Worm (Caenorhabditis elegans): ENCODE data around the gene C53D6.6.
A peak's percentile ranks its signal among the peaks of the same experiment; 100 is the strongest.

C53D6.6 gene

ce11 chrIV:9001184-9001583 is 31.3 kb downstream of the C53D6.6 start:
- TF ChIP-seq ceh-82 (tag; optimal IDR thresholded peaks at IDR 0.05) (no peak), F13H6.1 (tag; optimal IDR thresholded peaks at IDR 0.05) (no peak), snpc-4 (tag; optimal IDR thresholded peaks at IDR 0.05) (peak; percentile 10), gmeb-1 (tag; optimal IDR thresholded peaks at IDR 0.05) (no peak)

DNA sequence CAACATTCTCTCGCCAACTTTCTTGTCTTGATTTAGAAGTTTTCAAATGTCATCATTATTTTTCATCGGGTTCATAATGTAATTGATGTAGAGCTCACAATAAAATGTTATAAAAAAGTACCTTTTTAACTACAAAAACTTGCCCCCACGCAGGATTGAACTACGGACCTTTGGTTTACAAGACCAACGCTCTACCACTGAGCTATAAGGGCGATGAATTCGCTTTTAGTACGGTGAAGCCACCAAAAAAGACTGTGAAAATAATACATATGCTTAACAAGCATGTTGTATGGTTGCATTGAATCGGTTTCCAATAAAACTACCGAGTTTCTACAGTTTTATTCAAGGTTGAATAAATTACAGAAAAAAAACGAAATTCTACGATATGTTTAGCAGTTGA is 31.8 kb downstream of the C53D6.6 start:
- TF ChIP-seq Y55F3AM.14 (GFP tag; optimal IDR thresholded peaks at IDR 0.05) (no peak), ztf-4 (tag; optimal IDR thresholded peaks at IDR 0.05) (no peak), ZK546.5 (tag; optimal IDR thresholded peaks at IDR 0.05) (no peak), crh-2 (tag; optimal IDR thresholded peaks at IDR 0.05) (no peak), unc-62 (GFP tag; optimal IDR thresholded peaks at IDR 0.05) (no peak), nhr-10 (tag; optimal IDR thresholded peaks at IDR 0.05) (no peak), C34F6.9 (tag; optimal IDR thresholded peaks at IDR 0.05) (no peak), sma-3 (GFP tag; optimal IDR thresholded peaks at IDR 0.05) (no peak), nhr-237 (tag; optimal IDR thresholded peaks at IDR 0.05) (no peak), nhr-21 (tag; optimal IDR thresholded peaks at IDR 0.05) (no peak), zag-1 (tag; optimal IDR thresholded peaks at IDR 0.05) (no peak), elt-3 (tag; optimal IDR thresholded peaks at IDR 0.05) (no peak), mab-5 (tag; optimal IDR thresholded peaks at IDR 0.05) (no peak), nhr-25 (tag; optimal IDR thresholded peaks at IDR 0.05) (no peak), nhr-77 (tag; optimal IDR thresholded peaks at IDR 0.05) (no peak), blmp-1 (tag; optimal IDR thresholded peaks at IDR 0.05; ENCODE audit: insufficient read depth) (no peak)

DNA sequence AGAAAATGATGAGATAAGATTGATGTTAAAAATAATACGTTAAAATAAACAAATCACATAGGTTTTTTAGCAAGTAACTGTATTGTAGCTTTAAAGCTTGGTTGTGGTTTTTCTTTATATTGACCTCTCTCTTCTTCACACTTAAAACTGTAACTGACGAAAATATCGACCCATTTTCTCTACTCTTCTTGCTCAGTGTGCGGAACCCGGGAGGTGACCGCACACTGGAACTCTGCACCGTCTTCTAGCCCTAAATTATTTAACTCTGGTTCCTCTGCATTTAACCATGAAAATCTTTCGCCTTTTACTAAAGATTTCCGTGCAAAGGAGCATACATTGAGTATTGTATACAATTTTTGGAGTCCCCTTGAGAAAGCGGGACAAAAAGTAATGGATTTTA is 38.0 kb downstream of the C53D6.6 start:
- TF ChIP-seq nhr-237 (tag; optimal IDR thresholded peaks at IDR 0.05) (no peak), ama-1 (optimal IDR thresholded peaks at IDR 0.05) (no peak), nhr-21 (tag; optimal IDR thresholded peaks at IDR 0.05) (no peak), mab-5 (tag; optimal IDR thresholded peaks at IDR 0.05) (no peak), sem-4 (tag; optimal IDR thresholded peaks at IDR 0.05) (no peak), lin-13 (GFP tag; optimal IDR thresholded peaks at IDR 0.05) (no peak), ceh-82 (tag; optimal IDR thresholded peaks at IDR 0.05) (no peak), nhr-12 (tag; optimal IDR thresholded peaks at IDR 0.05) (no peak), zag-1 (tag; optimal IDR thresholded peaks at IDR 0.05) (no peak), crh-2 (tag; optimal IDR thresholded peaks at IDR 0.05) (no peak), unc-39 (tag; optimal IDR thresholded peaks at IDR 0.05) (no peak), ztf-1 (GFP tag; conservative IDR thresholded peaks at IDR 0.05) (no peak), ceh-16 (tag; optimal IDR thresholded peaks at IDR 0.05) (no peak), dmd-4 (tag; optimal IDR thresholded peaks at IDR 0.05) (no peak), unc-62 (GFP tag; optimal IDR thresholded peaks at IDR 0.05) (no peak), nhr-11 (tag; optimal IDR thresholded peaks at IDR 0.05) (no peak), lsy-2 (tag; optimal IDR thresholded peaks at IDR 0.05) (no peak), nhr-23 (tag; optimal IDR thresholded peaks at IDR 0.05) (no peak), sma-3 (GFP tag; optimal IDR thresholded peaks at IDR 0.05) (no peak)

DNA sequence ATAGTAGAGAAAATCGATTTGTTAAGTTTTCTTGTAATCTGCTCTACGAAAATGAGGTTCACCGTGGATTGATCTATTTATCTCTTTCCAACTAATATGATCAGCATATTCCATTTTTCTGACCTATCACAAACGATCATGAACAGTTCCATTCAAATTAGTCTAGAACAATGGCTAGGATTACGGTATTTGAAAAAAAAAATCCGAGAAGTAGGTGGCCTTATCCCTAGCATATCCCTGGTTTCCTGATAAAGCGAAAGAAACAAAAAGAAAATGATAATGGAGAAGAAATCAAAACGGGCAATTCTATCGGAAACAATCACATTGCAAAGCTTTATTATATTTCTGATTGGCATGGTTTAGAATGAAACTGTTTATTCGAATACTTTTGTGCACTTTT is 39.7 kb downstream of the C53D6.6 start, which contains the start of gene mltn-12:
Gene mltn-12, plus strand, starts transcription at position 301 of the 400 bp plus-strand sequence.
- TF ChIP-seq R02D3.7 (tag; optimal IDR thresholded peaks at IDR 0.05): no peak
- TF ChIP-seq nhr-11 (tag; optimal IDR thresholded peaks at IDR 0.05): no peak
- TF ChIP-seq Y55F3AM.14 (GFP tag; optimal IDR thresholded peaks at IDR 0.05): no peak
- no peak for TF ChIP-seq ZK546.5 (tag; optimal IDR thresholded peaks at IDR 0.05)
- TF ChIP-seq nhr-25 (tag; optimal IDR thresholded peaks at IDR 0.05): no peak

DNA sequence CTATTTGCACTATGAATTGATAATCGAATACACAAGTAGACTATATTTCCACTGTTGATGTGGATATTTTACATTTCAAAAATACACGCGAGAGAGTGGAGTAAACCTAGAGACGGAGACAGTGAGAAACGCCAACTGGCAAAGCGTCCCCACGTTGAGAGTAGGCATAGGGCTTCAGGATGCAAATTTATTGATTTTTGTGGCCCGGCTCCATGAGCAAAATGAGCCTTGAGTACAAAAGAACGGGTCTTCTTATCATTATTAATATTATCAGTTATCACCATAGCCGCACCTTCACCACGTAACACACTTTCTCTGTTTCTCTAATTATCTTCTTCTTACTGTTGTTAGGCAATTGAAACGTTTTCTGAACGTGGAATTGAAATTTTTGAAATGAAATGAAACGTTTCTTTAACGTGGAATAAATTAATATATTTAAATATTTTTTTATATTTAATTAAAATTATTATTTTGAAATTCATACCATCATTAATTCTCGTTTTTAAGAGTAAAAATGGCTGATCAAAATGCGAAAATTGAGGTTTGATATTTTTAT is 45.6 kb downstream of the C53D6.6 start, which contains the start of gene bre-1:
Gene bre-1, plus strand, starts transcription at position 506 of the 556 bp plus-strand sequence.
- TF ChIP-seq C34F6.9 (tag; optimal IDR thresholded peaks at IDR 0.05) (peak; percentile 34), elt-1 (tag; optimal IDR thresholded peaks at IDR 0.05) (no peak), fos-1 (tag; optimal IDR thresholded peaks at IDR 0.05) (peak; percentile 30), nhr-77 (tag; optimal IDR thresholded peaks at IDR 0.05) (no peak), sma-9 (GFP tag; optimal IDR thresholded peaks at IDR 0.05) (peak; percentile 24), sma-9 (tag; optimal IDR thresholded peaks at IDR 0.05) (no peak), crh-2 (tag; optimal IDR thresholded peaks at IDR 0.05) (peak; percentile 69)
